Worm (Caenorhabditis elegans) whole organism, mixed stage, embryonic: ENCODE measurements around the gene F55A11.1.

Experiments used
- M03D4.4 ChIP-seq: sonication (generic microtip); optimal IDR thresholded peaks from 2 replicates; lab custom pipeline; 2017; ENCODE audit warnings: mild to moderate bottlenecking, missing genetic modification characterization, missing compliant biosample characterization
- bed-3 ChIP-seq: fragments of 200-800 bp; sonication (Bioruptor generic); optimal IDR thresholded peaks from 3 replicates; lab custom pipeline; 2018; ENCODE audit warnings: mild to moderate bottlenecking, missing genetic modification characterization, moderate library complexity, missing compliant biosample characterization
- blmp-1 ChIP-seq: fragments of 150-350 bp; optimal IDR thresholded peaks from 2 replicates; lab custom pipeline; 2014; ENCODE audit warnings: missing biosample characterization, missing genetic modification characterization
- ceh-39 ChIP-seq: fragments of 150-350 bp; optimal IDR thresholded peaks from 2 replicates; lab custom pipeline; 2014; ENCODE audit warnings: missing biosample characterization, missing genetic modification characterization
- ceh-83 ChIP-seq: fragments of 200-800 bp; sonication (Bioruptor generic); optimal IDR thresholded peaks from 2 replicates; lab custom pipeline; 2018; ENCODE audit warnings: mild to moderate bottlenecking, missing genetic modification characterization, missing compliant biosample characterization
- ces-1 ChIP-seq: fragments of 150-350 bp; optimal IDR thresholded peaks from 2 replicates; lab custom pipeline; 2014; ENCODE audit warnings: missing biosample characterization, missing genetic modification reagents, missing genetic modification characterization
- cnd-1 ChIP-seq: fragments of 200-800 bp; sonication (Bioruptor generic); optimal IDR thresholded peaks from 2 replicates; lab custom pipeline; 2018; ENCODE audit warnings: mild to moderate bottlenecking, missing genetic modification characterization, missing compliant biosample characterization
- drap-1 ChIP-seq: fragments of 200-800 bp; sonication (Bioruptor generic); optimal IDR thresholded peaks from 3 replicates; lab custom pipeline; 2018; ENCODE audit warnings: mild to moderate bottlenecking, missing genetic modification characterization, missing compliant biosample characterization
- elt-1 ChIP-seq: sonication (generic microtip); optimal IDR thresholded peaks from 2 replicates; lab custom pipeline; 2017; ENCODE audit warnings: missing genetic modification characterization, mild to moderate bottlenecking, missing compliant biosample characterization, antibody characterized with exemption, moderate library complexity, borderline replicate concordance; ENCODE audit not compliant: insufficient read depth
- elt-3 ChIP-seq: fragments of 150-350 bp; optimal IDR thresholded peaks from 2 replicates; lab custom pipeline; 2014; ENCODE audit warnings: missing biosample characterization, missing genetic modification characterization
- flh-1 ChIP-seq: fragments of 200-800 bp; sonication (Bioruptor generic); optimal IDR thresholded peaks from 2 replicates; lab custom pipeline; 2018; ENCODE audit warnings: mild to moderate bottlenecking, missing genetic modification characterization, moderate library complexity, missing compliant biosample characterization
- ham-2 ChIP-seq: fragments of 200-800 bp; sonication (Bioruptor generic); optimal IDR thresholded peaks from 2 replicates; lab custom pipeline; 2018; ENCODE audit warnings: mild to moderate bottlenecking, missing genetic modification characterization, missing compliant biosample characterization
- hlh-1 ChIP-seq: fragments of 150-350 bp; optimal IDR thresholded peaks from 2 replicates; lab custom pipeline; 2014; ENCODE audit warnings: missing biosample characterization, missing genetic modification reagents, missing genetic modification characterization
- lin-32 ChIP-seq: fragments of 200-800 bp; sonication (Bioruptor generic); optimal IDR thresholded peaks from 2 replicates; lab custom pipeline; 2018; ENCODE audit warnings: mild to moderate bottlenecking, missing genetic modification characterization, missing compliant biosample characterization
- lsy-2 ChIP-seq: fragments of 150-350 bp; optimal IDR thresholded peaks from 2 replicates; lab custom pipeline; 2014; ENCODE audit warnings: missing biosample characterization, missing genetic modification characterization
- mab-5 ChIP-seq: fragments of 150-350 bp; optimal IDR thresholded peaks from 2 replicates; lab custom pipeline; 2014; ENCODE audit warnings: missing biosample characterization, missing genetic modification characterization
- nhr-2 ChIP-seq: fragments of 150-350 bp; optimal IDR thresholded peaks from 2 replicates; lab custom pipeline; 2014; ENCODE audit warnings: missing biosample characterization, missing genetic modification characterization
- nhr-237 ChIP-seq: fragments of 150-350 bp; optimal IDR thresholded peaks from 2 replicates; lab custom pipeline; 2014; ENCODE audit warnings: missing biosample characterization, missing genetic modification characterization
- nhr-28 ChIP-seq: fragments of 150-350 bp; optimal IDR thresholded peaks from 2 replicates; lab custom pipeline; 2014; ENCODE audit warnings: missing biosample characterization, missing genetic modification characterization
- nhr-76 ChIP-seq: sonication (generic microtip); optimal IDR thresholded peaks from 2 replicates; lab custom pipeline; 2017; ENCODE audit warnings: missing biosample characterization, missing genetic modification characterization
- pha-4 ChIP-seq: fragments of 150-350 bp; optimal IDR thresholded peaks from 2 replicates; lab custom pipeline; 2018; ENCODE audit warnings: missing biosample characterization, missing genetic modification reagents, missing genetic modification characterization
- sem-2 ChIP-seq: fragments of 200-800 bp; sonication (Bioruptor generic); optimal IDR thresholded peaks from 2 replicates; lab custom pipeline; 2018; ENCODE audit warnings: mild to moderate bottlenecking, missing genetic modification characterization, missing compliant biosample characterization
- snpc-4 ChIP-seq: fragments of 150-350 bp; optimal IDR thresholded peaks from 2 replicates; lab custom pipeline; 2014; ENCODE audit warnings: missing biosample characterization, missing genetic modification characterization
- sptf-1 ChIP-seq: sonication (generic microtip); optimal IDR thresholded peaks from 2 replicates; lab custom pipeline; 2017; ENCODE audit warnings: mild to moderate bottlenecking, missing genetic modification characterization, moderate library complexity, missing compliant biosample characterization
- tbx-8 ChIP-seq: fragments of 200-800 bp; sonication (Bioruptor generic); optimal IDR thresholded peaks from 2 replicates; lab custom pipeline; 2018; ENCODE audit warnings: mild to moderate bottlenecking, missing genetic modification characterization, moderate library complexity, missing compliant biosample characterization
- unc-120 ChIP-seq: sonication (generic microtip); optimal IDR thresholded peaks from 2 replicates; lab custom pipeline; 2017; ENCODE audit warnings: missing genetic modification characterization, missing compliant biosample characterization; ENCODE audit not compliant: poor library complexity, severe bottlenecking
- unc-39 ChIP-seq: fragments of 150-350 bp; optimal IDR thresholded peaks from 2 replicates; lab custom pipeline; 2014; ENCODE audit warnings: missing biosample characterization, missing genetic modification characterization
- unc-62 ChIP-seq: fragments of 150-350 bp; optimal IDR thresholded peaks from 2 replicates; lab custom pipeline; 2014; ENCODE audit warnings: missing biosample characterization, missing genetic modification reagents, missing genetic modification characterization
- zip-8 ChIP-seq: fragments of 150-350 bp; optimal IDR thresholded peaks from 2 replicates; lab custom pipeline; 2014; ENCODE audit warnings: missing biosample characterization, missing genetic modification characterization
- ztf-11 ChIP-seq: fragments of 150-350 bp; optimal IDR thresholded peaks from 2 replicates; lab custom pipeline; 2014; ENCODE audit warnings: missing biosample characterization, missing genetic modification characterization

Gene F55A11.1

DNA sequence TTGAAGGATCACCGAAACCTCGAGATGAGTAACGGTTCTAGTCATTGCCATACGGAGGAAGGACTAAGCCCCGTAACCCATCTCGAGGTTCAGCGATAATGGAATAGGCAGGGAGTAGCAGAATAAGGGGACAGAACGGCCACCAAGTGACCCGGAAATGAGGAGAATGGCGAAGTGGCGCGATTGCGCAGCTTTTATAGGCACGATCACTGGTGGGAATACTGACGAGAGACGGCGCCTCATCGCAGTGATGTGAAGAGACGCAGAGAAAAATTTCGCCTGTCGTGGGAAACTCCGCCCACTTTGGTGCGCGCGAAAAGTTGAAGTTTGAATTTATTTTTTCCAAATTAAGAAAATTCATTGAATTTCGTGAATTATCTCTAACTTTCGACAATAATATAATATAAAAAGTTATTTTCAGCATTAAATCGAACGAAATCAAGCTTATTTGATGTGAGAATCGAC lies 5.9 kb upstream of the F55A11.1 start, which contains the start of gene F55A11.4:
Gene F55A11.4 (plus strand): TSS at position 415 of the 465 bp plus-strand sequence.
- TF ChIP-seq elt-1 (tag; lab: Kevin White, UChicago) (no peak), ham-2 (GFP tag; lab: Kevin White, UChicago) (peak; percentile 34), drap-1 (GFP tag; lab: Kevin White, UChicago) (peak; percentile 19), unc-120 (tag; lab: Kevin White, UChicago) (peak; percentile 25), nhr-237 (tag; lab: Kevin White, UChicago) (no peak)
- TF ChIP-seq, all 35 proteins: peak for 3

DNA sequence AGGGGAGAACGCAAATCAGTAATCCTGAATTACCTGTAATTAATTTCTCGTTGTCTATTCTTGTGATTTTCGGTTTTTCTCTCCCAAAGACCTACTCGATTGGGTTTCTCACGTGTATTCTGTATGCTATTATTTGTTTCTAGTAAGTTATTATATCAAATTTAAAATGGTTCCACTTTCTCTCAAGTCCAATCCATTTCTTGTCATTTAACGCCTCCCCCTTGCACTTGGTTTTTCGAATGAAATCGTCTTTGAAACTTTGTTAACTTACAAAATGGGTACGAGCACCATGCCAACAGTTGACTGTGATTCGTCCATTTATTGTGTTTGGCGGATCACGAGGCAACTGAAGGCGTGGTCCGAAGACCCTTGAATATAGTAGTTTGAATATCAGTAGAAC lies 5.5 kb upstream of the F55A11.1 start:
- TF ChIP-seq blmp-1 (tag; lab: Kevin White, UChicago) (no peak), flh-1 (GFP tag; lab: Kevin White, UChicago) (no peak)

- TF ChIP-seq sptf-1 (tag; lab: Kevin White, UChicago) (no peak), elt-3 (tag; lab: Kevin White, UChicago) (no peak), unc-39 (tag; lab: Kevin White, UChicago) (no peak), lsy-2 (no peak), nhr-28 (tag; lab: Kevin White, UChicago) (no peak), unc-62 (GFP tag; lab: Kevin White, UChicago) (no peak), lin-32 (GFP tag; lab: Kevin White, UChicago) (no peak), blmp-1 (tag; lab: Kevin White, UChicago) (no peak), ztf-11 (tag; lab: Kevin White, UChicago) (no peak), hlh-1 (no peak), nhr-76 (no peak), cnd-1 (tag; lab: Kevin White, UChicago) (no peak), zip-8 (tag; lab: Kevin White, UChicago) (no peak), snpc-4 (tag; lab: Kevin White, UChicago) (no peak), M03D4.4 (tag; lab: Kevin White, UChicago) (no peak)
These were observed 2.8 kb upstream of the F55A11.1 start, which contains the start of gene sel-11 for ce11 chrV:11767028-11767427. Gene sel-11 (plus strand): TSS chrV:11767328.

DNA sequence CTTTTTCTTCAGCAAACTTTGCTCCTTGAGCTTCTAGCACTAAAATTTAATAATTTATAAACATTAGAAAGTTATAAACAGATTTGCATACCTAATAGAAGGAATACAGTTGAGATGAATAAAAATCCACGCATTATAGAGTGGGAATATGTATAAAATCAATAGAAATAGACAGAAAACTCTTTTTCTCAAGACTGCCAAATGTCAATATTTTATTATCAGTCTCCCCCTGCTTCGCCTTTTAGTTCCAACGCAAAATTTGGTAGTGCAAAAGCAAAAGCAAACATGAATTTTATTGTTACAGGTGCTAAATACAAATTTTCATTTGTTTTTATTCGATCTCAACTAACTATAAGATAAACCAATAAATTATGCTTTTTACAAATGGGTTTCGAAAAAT lies 1.3 kb downstream of the F55A11.1 start, which contains the start of gene T04F3.4:
Gene T04F3.4 (minus strand): TSS at position 187 of the 400 bp plus-strand sequence.
- TF ChIP-seq bed-3 (GFP tag; lab: Kevin White, UChicago) (no peak), mab-5 (no peak), ham-2 (GFP tag; lab: Kevin White, UChicago) (no peak), ceh-83 (GFP tag; lab: Kevin White, UChicago) (no peak), snpc-4 (tag; lab: Kevin White, UChicago) (no peak), ztf-11 (tag; lab: Kevin White, UChicago) (no peak), sem-2 (GFP tag; lab: Kevin White, UChicago) (no peak), ceh-39 (tag; lab: Kevin White, UChicago) (no peak), pha-4 (no peak), tbx-8 (no peak), nhr-2 (no peak)

DNA sequence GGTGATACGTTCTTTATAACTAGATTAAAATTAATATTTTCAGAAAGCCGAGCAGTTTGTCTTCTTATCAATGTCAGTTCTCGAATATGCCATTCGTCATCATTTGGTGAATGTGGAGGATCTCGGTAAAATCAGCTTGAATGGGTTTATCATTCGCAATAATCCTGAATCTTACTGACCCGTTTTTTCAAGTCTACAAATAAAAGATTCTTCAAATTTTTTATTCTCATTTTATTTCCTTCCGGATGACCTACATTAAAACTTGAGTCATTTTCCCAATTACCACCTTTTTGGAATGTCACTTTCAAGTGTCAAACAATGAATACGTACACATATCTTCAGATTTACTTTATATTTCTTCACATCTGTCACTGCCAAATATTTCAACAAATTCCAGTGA lies 3.8 kb downstream of the F55A11.1 start, which contains the start of gene T04F3.5:
Gene T04F3.5 (plus strand): TSS at position 301 of the 400 bp plus-strand sequence.
- TF ChIP-seq sem-2 (GFP tag; lab: Kevin White, UChicago) (no peak), ces-1 (no peak), ztf-11 (tag; lab: Kevin White, UChicago) (no peak), lin-32 (GFP tag; lab: Kevin White, UChicago) (no peak), hlh-1 (no peak), nhr-28 (tag; lab: Kevin White, UChicago) (no peak)
- TF ChIP-seq, all 35 proteins: peak for 0

DNA sequence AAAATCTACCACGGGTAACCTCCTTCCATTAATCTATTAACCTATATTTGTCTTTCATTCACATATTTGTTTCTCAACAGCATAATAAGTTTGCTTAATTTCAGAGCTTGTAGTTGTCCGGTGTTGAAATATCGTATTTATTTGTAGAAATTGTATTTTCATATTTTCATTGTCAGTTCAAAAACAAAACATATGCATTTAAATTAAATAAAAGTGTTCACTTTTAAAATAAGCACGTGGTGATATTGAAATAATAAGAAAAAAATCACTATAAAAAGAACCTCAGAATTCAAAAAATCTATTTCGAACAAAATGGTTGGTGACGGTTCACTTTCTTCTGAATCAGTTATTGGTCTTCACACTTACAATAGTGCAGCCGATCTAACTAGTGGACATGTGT lies 5.5 kb downstream of the F55A11.1 start, which contains the start of gene T04F3.3:
Gene T04F3.3 (plus strand): TSS at position 301 of the 400 bp plus-strand sequence.
- TF ChIP-seq unc-62 (GFP tag; lab: Kevin White, UChicago) (no peak), ceh-39 (tag; lab: Kevin White, UChicago) (no peak)
